Worm (Caenorhabditis elegans): ENCODE results near the gene F48G7.7.

ce11 chrV:597823-598222 is 28.4 kb downstream of the F48G7.7 start:
- no peak for TF ChIP-seq him-1 (tag; optimal IDR thresholded peaks at IDR 0.05)
- TF ChIP-seq W03F9.2 (tag; optimal IDR thresholded peaks at IDR 0.05), result no peak
- TF ChIP-seq dao-5 (tag; optimal IDR thresholded peaks at IDR 0.05), result no peak

Measured in whole organism, L4/young adult.